Worm (Caenorhabditis elegans) whole organism, young adult: ENCODE data around the gene clec-82.

Experiments used
- B0035.1 ChIP-seq: sonication (generic microtip); optimal IDR thresholded peaks from 2 replicates; lab custom pipeline; 2016; ENCODE audit warnings: missing genetic modification characterization, mild to moderate bottlenecking, missing compliant biosample characterization, missing genotype, missing genetic modification reagents
- B0336.3 ChIP-seq: fragments of 200-800 bp; sonication (Bioruptor generic); IDR thresholded peaks from 2 replicates; pipeline ENCODE4 v1.3.6; 2022; ENCODE audit warnings: missing genetic modification characterization, missing compliant biosample characterization
- F10E7.11 ChIP-seq: sonication (generic microtip); optimal IDR thresholded peaks from 2 replicates; lab custom pipeline; 2017; ENCODE audit warnings: mild to moderate bottlenecking, missing genetic modification characterization, moderate library complexity, missing compliant biosample characterization
- F23B12.7 ChIP-seq: sonication (generic microtip); optimal IDR thresholded peaks from 2 replicates; lab custom pipeline; 2017; ENCODE audit warnings: missing genetic modification characterization, mild to moderate bottlenecking, missing compliant biosample characterization, antibody characterized with exemption, moderate library complexity; ENCODE audit not compliant: insufficient read depth
- F37B4.10 ChIP-seq: fragments of 200-800 bp; sonication (Bioruptor generic); IDR thresholded peaks from 2 replicates; pipeline ENCODE4 v1.3.6; 2022; ENCODE audit warnings: missing genetic modification characterization, missing compliant biosample characterization
- F49E8.2 ChIP-seq: sonication (generic microtip); optimal IDR thresholded peaks from 3 replicates; lab custom pipeline; 2017; ENCODE audit warnings: missing genetic modification characterization, mild to moderate bottlenecking, missing compliant biosample characterization, antibody characterized with exemption, moderate library complexity; ENCODE audit not compliant: insufficient read depth
- F55B11.4 ChIP-seq: sonication (generic microtip); optimal IDR thresholded peaks from 2 replicates; lab custom pipeline; 2016; ENCODE audit warnings: missing compliant biosample characterization, missing genetic modification characterization, borderline replicate concordance; ENCODE audit not compliant: insufficient read depth
- T07F8.4 ChIP-seq: sonication (generic microtip); optimal IDR thresholded peaks from 2 replicates; lab custom pipeline; 2016; ENCODE audit warnings: mild to moderate bottlenecking, missing genetic modification characterization, moderate library complexity, missing compliant biosample characterization
- akir-1 ChIP-seq: fragments of 200-800 bp; sonication (Bioruptor generic); optimal IDR thresholded peaks from 2 replicates; lab custom pipeline; 2018; ENCODE audit warnings: mild to moderate bottlenecking, missing genetic modification characterization, moderate library complexity, missing compliant biosample characterization
- ama-1 ChIP-seq, 3 experiments: fragments of 150-350 bp in 1 of 3; sonication (generic microtip) in 2 of 3; optimal IDR thresholded peaks; 2 replicates each; lab custom pipeline; 2014 to 2018; ENCODE audit warnings: missing biosample characterization in 2 of 3, missing genetic modification characterization in 2 of 3, missing genetic modification reagents in 2 of 3
- atf-7 ChIP-seq: sonication (generic microtip); optimal IDR thresholded peaks from 2 replicates; lab custom pipeline; 2017; ENCODE audit warnings: mild to moderate bottlenecking, missing genetic modification characterization, missing compliant biosample characterization
- attf-3 ChIP-seq: fragments of 200-800 bp; sonication (Bioruptor generic); conservative IDR thresholded peaks from 2 replicates; pipeline ENCODE4 v1.3.6; 2022; ENCODE audit warnings: missing genetic modification reagents, missing genetic modification characterization, missing compliant biosample characterization
- attf-5 ChIP-seq: fragments of 200-800 bp; sonication (Bioruptor generic); optimal IDR thresholded peaks from 2 replicates; lab custom pipeline; 2018; ENCODE audit warnings: mild to moderate bottlenecking, missing genetic modification characterization, missing compliant biosample characterization
- attf-6 ChIP-seq: fragments of 200-800 bp; sonication (Bioruptor generic); IDR thresholded peaks from 2 replicates; pipeline ENCODE4 v1.3.6; 2022; ENCODE audit warnings: missing genetic modification reagents, missing genetic modification characterization, missing compliant biosample characterization
- bed-1 ChIP-seq: fragments of 200-800 bp; sonication (Bioruptor generic); IDR thresholded peaks from 2 replicates; pipeline ENCODE4 v1.3.6; 2022; ENCODE audit warnings: missing genetic modification reagents, missing genetic modification characterization, missing compliant biosample characterization
- ccch-3 ChIP-seq: fragments of 200-800 bp; sonication (Bioruptor generic); optimal IDR thresholded peaks from 2 replicates; lab custom pipeline; 2018; ENCODE audit warnings: mild to moderate bottlenecking, missing genetic modification characterization, missing compliant biosample characterization
- ceh-100 ChIP-seq: fragments of 200-800 bp; sonication (Bioruptor generic); IDR thresholded peaks from 2 replicates; pipeline ENCODE4 v1.3.6; 2022; ENCODE audit warnings: missing genetic modification reagents, missing genetic modification characterization, missing compliant biosample characterization
- ceh-58 ChIP-seq: fragments of 200-800 bp; sonication (Bioruptor generic); IDR thresholded peaks from 2 replicates; pipeline ENCODE4 v1.3.6; 2022; ENCODE audit warnings: missing genetic modification characterization, missing compliant biosample characterization
- chd-7 ChIP-seq: sonication (generic microtip); optimal IDR thresholded peaks from 2 replicates; lab custom pipeline; 2016; ENCODE audit warnings: mild to moderate bottlenecking, missing genetic modification characterization, moderate library complexity, missing compliant biosample characterization
- die-1 ChIP-seq: sonication (generic microtip); optimal IDR thresholded peaks from 2 replicates; lab custom pipeline; 2016; ENCODE audit warnings: missing genotype, mild to moderate bottlenecking, missing genetic modification characterization, missing compliant biosample characterization
- egrh-3 ChIP-seq: fragments of 200-800 bp; sonication (Bioruptor generic); IDR thresholded peaks from 2 replicates; pipeline ENCODE4 v1.3.6; 2022; ENCODE audit warnings: missing genetic modification reagents, missing genetic modification characterization, missing compliant biosample characterization
- hmg-20 ChIP-seq: fragments of 200-800 bp; sonication (Bioruptor generic); IDR thresholded peaks from 2 replicates; pipeline ENCODE4 v1.3.6; 2022; ENCODE audit warnings: missing genetic modification reagents, missing genetic modification characterization, missing compliant biosample characterization
- hrde-1 ChIP-seq: sonication (generic microtip); optimal IDR thresholded peaks from 2 replicates; lab custom pipeline; 2016; ENCODE audit warnings: missing genetic modification characterization, mild to moderate bottlenecking, missing compliant biosample characterization, moderate library complexity, missing genotype, missing genetic modification reagents, borderline replicate concordance
- lag-1 ChIP-seq: fragments of 200-800 bp; sonication (Bioruptor generic); IDR thresholded peaks from 2 replicates; pipeline ENCODE4 v1.3.6; 2022; ENCODE audit warnings: missing genetic modification reagents, missing genetic modification characterization, missing compliant biosample characterization
- lin-40 ChIP-seq: sonication (generic microtip); optimal IDR thresholded peaks from 2 replicates; lab custom pipeline; 2016; ENCODE audit warnings: missing genetic modification characterization, mild to moderate bottlenecking, missing compliant biosample characterization, missing genotype, missing genetic modification reagents
- madf-6 ChIP-seq: fragments of 200-800 bp; sonication (Bioruptor generic); IDR thresholded peaks from 2 replicates; pipeline ENCODE4 v1.3.6; 2022; ENCODE audit warnings: missing genetic modification reagents, missing genetic modification characterization, missing compliant biosample characterization
- mxl-1 ChIP-seq: sonication (generic microtip); optimal IDR thresholded peaks from 2 replicates; lab custom pipeline; 2016; ENCODE audit warnings: missing genetic modification characterization, missing compliant biosample characterization
- nfya-2 ChIP-seq: fragments of 200-800 bp; sonication (Bioruptor generic); IDR thresholded peaks from 2 replicates; pipeline ENCODE4 v1.3.6; 2022; ENCODE audit warnings: missing genetic modification reagents, missing genetic modification characterization, missing compliant biosample characterization
- nhr-80 ChIP-seq: sonication (generic microtip); optimal IDR thresholded peaks from 2 replicates; lab custom pipeline; 2016; ENCODE audit warnings: missing genetic modification characterization, missing compliant biosample characterization
- rcor-1 ChIP-seq: fragments of 200-800 bp; sonication (Bioruptor generic); IDR thresholded peaks from 2 replicates; pipeline ENCODE4 v1.3.6; 2022; ENCODE audit warnings: missing genetic modification reagents, missing genetic modification characterization, missing compliant biosample characterization
- rpc-1 ChIP-seq, 2 experiments: fragments of 150-350 bp in 1 of 2; sonication (generic microtip) in 1 of 2; optimal IDR thresholded peaks; 2 replicates each; lab custom pipeline; 2014 to 2018; ENCODE audit warnings: missing biosample characterization in 1 of 2, missing genetic modification characterization in 1 of 2, missing genetic modification reagents in 1 of 2, missing genotype in 1 of 2
- snpc-1.1 ChIP-seq: sonication (generic microtip); optimal IDR thresholded peaks from 2 replicates; lab custom pipeline; 2017; ENCODE audit warnings: missing genetic modification characterization, mild to moderate bottlenecking, missing compliant biosample characterization, antibody characterized with exemption, moderate library complexity, missing genotype, missing genetic modification reagents; ENCODE audit not compliant: insufficient read depth
- somi-1 ChIP-seq: fragments of 200-800 bp; sonication (Bioruptor generic); optimal IDR thresholded peaks from 2 replicates; lab custom pipeline; 2018; ENCODE audit warnings: mild to moderate bottlenecking, missing genetic modification characterization, missing compliant biosample characterization
- tbx-9 ChIP-seq: sonication (generic microtip); optimal IDR thresholded peaks from 2 replicates; lab custom pipeline; 2016; ENCODE audit warnings: borderline replicate concordance, missing genetic modification characterization, inconsistent platforms, missing compliant biosample characterization
- unc-62 ChIP-seq: fragments of 150-350 bp; optimal IDR thresholded peaks from 2 replicates; lab custom pipeline; 2014; ENCODE audit warnings: missing biosample characterization, missing genetic modification reagents, missing genetic modification characterization
- zfh-2 ChIP-seq: fragments of 200-800 bp; sonication (Bioruptor generic); conservative IDR thresholded peaks from 2 replicates; pipeline ENCODE4 v1.3.6; 2022; ENCODE audit warnings: missing genetic modification reagents, missing genetic modification characterization, missing compliant biosample characterization
- ztf-25 ChIP-seq: fragments of 200-800 bp; sonication (Bioruptor generic); IDR thresholded peaks from 2 replicates; pipeline ENCODE4 v1.3.6; 2022; ENCODE audit warnings: missing genetic modification reagents, missing genetic modification characterization, missing compliant biosample characterization

Gene clec-82

ce11 chrIV:2855056-2855752, 19.7 kb downstream of the clec-82 start:
- no peak for TF ChIP-seq bed-1 (GFP tag; lab: Robert Waterston, UW)
- TF ChIP-seq unc-62 = peak; percentile 16
- TF ChIP-seq egrh-3 (GFP tag; lab: Robert Waterston, UW) = peak; percentile 28; the same call in 1 of the 2 replicates
- TF ChIP-seq nfya-2 (GFP tag; lab: Robert Waterston, UW) = no peak
- no peak for TF ChIP-seq B0035.1 (tag; lab: Kevin White, UChicago)
- no peak for TF ChIP-seq lag-1 (GFP tag; lab: Robert Waterston, UW)
- no peak for TF ChIP-seq chd-7 (tag; lab: Kevin White, UChicago)
- no peak for TF ChIP-seq attf-5 (GFP tag; lab: Kevin White, UChicago)
- TF ChIP-seq die-1 = no peak
- TF ChIP-seq rcor-1 (GFP tag; lab: Robert Waterston, UW) = no peak
- TF ChIP-seq ccch-3 = no peak
- no peak for TF ChIP-seq B0336.3 (GFP tag; lab: Robert Waterston, UW)
- TF ChIP-seq hrde-1 (tag; lab: Kevin White, UChicago) = no peak
- TF ChIP-seq F49E8.2 (tag; lab: Kevin White, UChicago) = no peak
- no peak for TF ChIP-seq T07F8.4 (tag; lab: Kevin White, UChicago)
- TF ChIP-seq attf-6 = no peak
- peak; percentile 79 for TF ChIP-seq nhr-80 (tag; lab: Kevin White, UChicago)
- peak; percentile 2 for TF ChIP-seq atf-7 (tag; lab: Kevin White, UChicago)
- TF ChIP-seq zfh-2 (GFP tag; lab: Robert Waterston, UW) = peak; percentile 66
- TF ChIP-seq, all 124 proteins: peak for 5

ce11 chrIV:2858734-2859133, 23.3 kb downstream of the clec-82 start:
- TF ChIP-seq ceh-58 = no peak
- no peak for TF ChIP-seq tbx-9
- TF ChIP-seq zfh-2 (GFP tag; lab: Robert Waterston, UW) = no peak
- TF ChIP-seq rpc-1 (optimal IDR thresholded peaks at IDR 0.05; lab: Kevin White, UChicago) = no peak
- no peak for TF ChIP-seq rpc-1 (tag; optimal IDR thresholded peaks at IDR 0.05; lab: Kevin White, UChicago)
- TF ChIP-seq akir-1 = no peak
- TF ChIP-seq lin-40 (tag; lab: Kevin White, UChicago) = no peak
- TF ChIP-seq F55B11.4 = no peak
- TF ChIP-seq ceh-100 = no peak

ce11 chrIV:2864743-2865142, 29.3 kb downstream of the clec-82 start, which contains the start of gene Y54G2A.16:
Gene Y54G2A.16 (minus strand): TSS chrIV:2864843.
- TF ChIP-seq F37B4.10 (GFP tag; lab: Robert Waterston, UW) (no peak), somi-1 (GFP tag; lab: Kevin White, UChicago) (no peak), hmg-20 (GFP tag; lab: Robert Waterston, UW) (no peak), snpc-1.1 (no peak), lag-1 (GFP tag; lab: Robert Waterston, UW) (no peak), F10E7.11 (tag; lab: Kevin White, UChicago) (no peak), B0035.1 (tag; lab: Kevin White, UChicago) (no peak), unc-62 (no peak), mxl-1 (no peak), bed-1 (GFP tag; lab: Robert Waterston, UW) (no peak), madf-6 (no peak), attf-3 (GFP tag; lab: Robert Waterston, UW) (no peak), attf-6 (no peak), F23B12.7 (tag; lab: Kevin White, UChicago) (no peak), ccch-3 (no peak), ztf-25 (GFP tag; lab: Robert Waterston, UW) (no peak), ama-1 (optimal IDR thresholded peaks at IDR 0.05; lab: Kevin White, UChicago) (no peak), ama-1 (GFP tag; optimal IDR thresholded peaks at IDR 0.05; lab: Kevin White, UChicago) (no peak)
